Fruit fly (Drosophila melanogaster) whole organism, embryonic: Measurements from ENCODE around the gene CG43367.

Experiments used
- Asciz ChIP-seq: fragments of 200-800 bp; sonication (Bioruptor generic); optimal IDR thresholded peaks from 2 replicates; lab custom pipeline; 2017; ENCODE audit warnings: missing biosample characterization, mild to moderate bottlenecking, missing genetic modification characterization, missing genetic modification reagents
- Atf3 ChIP-seq: fragments of 200-800 bp; sonication (Bioruptor generic); optimal IDR thresholded peaks from 3 replicates; lab custom pipeline; 2016; ENCODE audit warnings: missing biosample characterization, missing genetic modification characterization
- CG11456 ChIP-seq: fragments of 200-800 bp; sonication (Bioruptor generic); IDR thresholded peaks from 3 replicates; pipeline ENCODE4 v1.3.6; 2022; ENCODE audit warnings: missing biosample characterization, missing genetic modification characterization
- CG12104 ChIP-seq: fragments of 200-800 bp; sonication (Bioruptor generic); optimal IDR thresholded peaks from 3 replicates; lab custom pipeline; 2016; ENCODE audit warnings: missing biosample characterization, missing genetic modification characterization
- CG12155 ChIP-seq: fragments of 200-800 bp; sonication (Bioruptor generic); optimal IDR thresholded peaks from 3 replicates; lab custom pipeline; 2016; ENCODE audit warnings: missing biosample characterization, missing genetic modification characterization
- CG13296 ChIP-seq: fragments of 200-800 bp; sonication (Bioruptor generic); optimal IDR thresholded peaks from 3 replicates; lab custom pipeline; 2018; ENCODE audit warnings: missing biosample characterization, mild to moderate bottlenecking, missing genetic modification characterization
- CG13894 ChIP-seq: fragments of 200-800 bp; sonication (Bioruptor generic); optimal IDR thresholded peaks from 3 replicates; lab custom pipeline; 2018; ENCODE audit warnings: missing biosample characterization, mild to moderate bottlenecking, missing genetic modification characterization, moderate library complexity
- CG15269 ChIP-seq: fragments of 200-800 bp; sonication (Bioruptor generic); optimal IDR thresholded peaks from 2 replicates; lab custom pipeline; 2018; ENCODE audit warnings: missing biosample characterization, mild to moderate bottlenecking, missing genetic modification characterization, moderate library complexity
- CG1832 ChIP-seq: fragments of 200-800 bp; sonication (Bioruptor generic); optimal IDR thresholded peaks from 2 replicates; lab custom pipeline; 2017; ENCODE audit warnings: missing biosample characterization, mild to moderate bottlenecking, missing genetic modification characterization, inconsistent platforms
- CG2712 ChIP-seq: fragments of 200-800 bp; optimal IDR thresholded peaks from 3 replicates; lab custom pipeline; 2019; ENCODE audit warnings: missing biosample characterization, mild to moderate bottlenecking, missing genetic modification characterization, moderate library complexity
- CG4360 ChIP-seq: fragments of 200-800 bp; sonication (Bioruptor generic); IDR thresholded peaks from 2 replicates; pipeline ENCODE4 v1.3.6; 2022; ENCODE audit warnings: missing biosample characterization, missing genetic modification characterization
- CG4820 ChIP-seq: fragments of 200-800 bp; sonication (Bioruptor generic); optimal IDR thresholded peaks from 3 replicates; lab custom pipeline; 2016; ENCODE audit warnings: missing biosample characterization, missing genetic modification characterization
- CG7271 ChIP-seq: fragments of 200-800 bp; sonication (Bioruptor generic); optimal IDR thresholded peaks from 2 replicates; lab custom pipeline; 2018; ENCODE audit warnings: missing biosample characterization, mild to moderate bottlenecking, missing genetic modification characterization, moderate library complexity
- CG7372 ChIP-seq: fragments of 200-800 bp; sonication (Bioruptor generic); IDR thresholded peaks from 2 replicates; pipeline ENCODE4 v1.3.6; 2022; ENCODE audit warnings: missing biosample characterization, missing genetic modification characterization
- CG8359 ChIP-seq: fragments of 200-800 bp; sonication (Bioruptor generic); optimal IDR thresholded peaks from 2 replicates; lab custom pipeline; 2017; ENCODE audit warnings: missing biosample characterization, mild to moderate bottlenecking, missing genetic modification characterization, borderline replicate concordance
- CG8944 ChIP-seq: fragments of 200-800 bp; sonication (Bioruptor generic); optimal IDR thresholded peaks from 3 replicates; lab custom pipeline; 2016; ENCODE audit warnings: missing biosample characterization, missing genetic modification characterization
- Camta ChIP-seq: fragments of 200-800 bp; sonication (Bioruptor generic); optimal IDR thresholded peaks from 2 replicates; lab custom pipeline; 2016; ENCODE audit warnings: missing biosample characterization, missing genetic modification characterization
- Dfd ChIP-seq, 2 experiments: fragments of >200 bp; optimal IDR thresholded peaks; 2 replicates each; lab custom pipeline; 2017; ENCODE audit warnings: missing biosample characterization in 2 of 2, missing genetic modification characterization in 2 of 2
- E2f1 ChIP-seq: fragments of 200-800 bp; sonication (Bioruptor generic); IDR thresholded peaks from 2 replicates; pipeline ENCODE4 v1.3.6; 2022; ENCODE audit warnings: missing biosample characterization, missing genetic modification characterization
- Fer1 ChIP-seq: fragments of 200-800 bp; sonication (Bioruptor generic); optimal IDR thresholded peaks from 2 replicates; lab custom pipeline; 2017; ENCODE audit warnings: missing biosample characterization, mild to moderate bottlenecking, missing genetic modification characterization
- Fer2 ChIP-seq: fragments of 200-800 bp; sonication (Bioruptor generic); optimal IDR thresholded peaks from 2 replicates; lab custom pipeline; 2018; ENCODE audit warnings: missing biosample characterization, mild to moderate bottlenecking, missing genetic modification characterization, moderate library complexity
- HmgZ ChIP-seq: fragments of 200-800 bp; sonication (Bioruptor generic); optimal IDR thresholded peaks from 2 replicates; lab custom pipeline; 2018; ENCODE audit warnings: missing biosample characterization, mild to moderate bottlenecking, missing genetic modification characterization
- Med ChIP-seq: fragments of 200-800 bp; sonication (Bioruptor generic); peaks from one replicate; lab custom pipeline; 2016; ENCODE audit warnings: missing biosample characterization, missing genetic modification characterization, mild to moderate bottlenecking, inconsistent platforms, moderate library complexity
- Mrtf ChIP-seq: fragments of 200-800 bp; sonication (Bioruptor generic); IDR thresholded peaks from 3 replicates; pipeline ENCODE4 v1.3.6; 2022; ENCODE audit warnings: missing biosample characterization, missing genetic modification characterization
- NK7.1 ChIP-seq: fragments of 200-800 bp; sonication (Bioruptor generic); optimal IDR thresholded peaks from 3 replicates; lab custom pipeline; 2016; ENCODE audit warnings: missing biosample characterization, missing genetic modification characterization
- Nf-YA ChIP-seq: fragments of 200-800 bp; sonication (Bioruptor generic); IDR thresholded peaks from 2 replicates; pipeline ENCODE4 v1.3.6; 2022; ENCODE audit warnings: missing biosample characterization, missing genetic modification characterization
- Nf-YC ChIP-seq: fragments of 200-800 bp; optimal IDR thresholded peaks from 3 replicates; lab custom pipeline; 2019; ENCODE audit warnings: missing biosample characterization, mild to moderate bottlenecking, missing genetic modification characterization, moderate library complexity
- Oaz ChIP-seq: fragments of 200-800 bp; sonication (Bioruptor generic); IDR thresholded peaks from 2 replicates; pipeline ENCODE4 v1.3.6; 2022; ENCODE audit warnings: missing biosample characterization, missing genetic modification characterization
- Optix ChIP-seq: fragments of 200-800 bp; sonication (Bioruptor generic); IDR thresholded peaks from 3 replicates; pipeline ENCODE4 v1.3.6; 2022; ENCODE audit warnings: missing biosample characterization, missing genetic modification characterization
- al ChIP-seq: fragments of 200-800 bp; sonication (Bioruptor generic); IDR thresholded peaks from 2 replicates; pipeline ENCODE4 v1.3.6; 2022; ENCODE audit warnings: missing biosample characterization, missing genetic modification characterization
- ash1 ChIP-seq: fragments of 200-800 bp; sonication (Bioruptor generic); optimal IDR thresholded peaks from 2 replicates; lab custom pipeline; 2018; ENCODE audit warnings: missing biosample characterization, mild to moderate bottlenecking, missing genetic modification characterization
- bcd ChIP-seq: fragments of 200-800 bp; sonication (Bioruptor generic); optimal IDR thresholded peaks from 2 replicates; lab custom pipeline; 2017; ENCODE audit warnings: missing biosample characterization, mild to moderate bottlenecking, missing genetic modification characterization
- bowl ChIP-seq: fragments of 200-800 bp; sonication (Bioruptor generic); IDR thresholded peaks from 2 replicates; pipeline ENCODE4 v1.3.6; 2022; ENCODE audit warnings: missing biosample characterization, missing genetic modification characterization
- cad ChIP-seq: fragments of >200 bp; optimal IDR thresholded peaks from 2 replicates; lab custom pipeline; 2017; ENCODE audit warnings: missing biosample characterization, missing genetic modification characterization
- cas ChIP-seq: fragments of 200-800 bp; sonication (Bioruptor generic); IDR thresholded peaks from 2 replicates; pipeline ENCODE4 v1.3.6; 2022; ENCODE audit warnings: missing biosample characterization, missing genetic modification characterization
- chif ChIP-seq, 2 experiments: fragments of 200-800 bp; sonication (Bioruptor generic); optimal IDR thresholded peaks; 3 replicates each; lab custom pipeline; 2016; ENCODE audit warnings: missing biosample characterization in 2 of 2, missing genetic modification characterization in 2 of 2
- da ChIP-seq: fragments of 200-800 bp; sonication (Bioruptor generic); optimal IDR thresholded peaks from 2 replicates; lab custom pipeline; 2016; ENCODE audit warnings: missing biosample characterization, missing genetic modification characterization
- dati ChIP-seq: fragments of 200-800 bp; sonication (Bioruptor generic); IDR thresholded peaks from 2 replicates; pipeline ENCODE4 v1.3.6; 2022; ENCODE audit warnings: missing biosample characterization, missing genetic modification characterization
- emc ChIP-seq: fragments of 200-800 bp; sonication (Bioruptor generic); optimal IDR thresholded peaks from 2 replicates; lab custom pipeline; 2016; ENCODE audit warnings: missing biosample characterization, missing genetic modification characterization
- fd64A ChIP-seq: fragments of 200-800 bp; sonication (Bioruptor generic); optimal IDR thresholded peaks from 3 replicates; lab custom pipeline; 2018; ENCODE audit warnings: missing biosample characterization, mild to moderate bottlenecking, missing genetic modification characterization
- gro ChIP-seq: fragments of 200-800 bp; sonication (Bioruptor generic); optimal IDR thresholded peaks from 2 replicates; lab custom pipeline; 2016; ENCODE audit warnings: missing biosample characterization, missing genetic modification characterization
- gt ChIP-seq: fragments of 200-800 bp; sonication (Bioruptor generic); IDR thresholded peaks from 2 replicates; pipeline ENCODE4 v1.3.6; 2022; ENCODE audit warnings: missing biosample characterization, missing genetic modification characterization
- ind ChIP-seq: fragments of 200-800 bp; sonication (Bioruptor generic); optimal IDR thresholded peaks from 3 replicates; lab custom pipeline; 2016; ENCODE audit warnings: missing biosample characterization, missing genetic modification characterization
- lbe ChIP-seq: fragments of 200-800 bp; sonication (Bioruptor generic); optimal IDR thresholded peaks from 2 replicates; lab custom pipeline; 2016; ENCODE audit warnings: missing biosample characterization, mild to moderate bottlenecking, missing genetic modification characterization
- mirr ChIP-seq: fragments of 200-800 bp; sonication (Bioruptor generic); optimal IDR thresholded peaks from 3 replicates; lab custom pipeline; 2018; ENCODE audit warnings: missing biosample characterization, mild to moderate bottlenecking, missing genetic modification characterization
- otp ChIP-seq: fragments of 200-800 bp; sonication (Bioruptor generic); IDR thresholded peaks from 3 replicates; pipeline ENCODE4, ENCODE4 v1.3.6; 2022; ENCODE audit warnings: missing biosample characterization, missing genetic modification characterization
- prd ChIP-seq, 3 experiments: fragments of >200 bp in 2 of 3; fragments of 200-800 bp in 1 of 3; sonication (Bioruptor generic) in 1 of 3; optimal IDR thresholded peaks in 2 of 3; IDR thresholded peaks in 1 of 3; 2 replicates in 2 of 3; 3 replicates in 1 of 3; pipeline versions ENCODE4 v1.3.6 to Lab custom; 2017 to 2022; ENCODE audit warnings: missing biosample characterization in 1 of 3, missing genetic modification characterization in 1 of 3
- row ChIP-seq: fragments of 200-800 bp; sonication (Bioruptor generic); IDR thresholded peaks from 3 replicates; pipeline ENCODE4 v1.3.6; 2022; ENCODE audit warnings: missing biosample characterization, missing genetic modification characterization
- seq ChIP-seq: fragments of 200-800 bp; sonication (Bioruptor generic); IDR thresholded peaks from 2 replicates; pipeline ENCODE4 v1.3.6; 2022; ENCODE audit warnings: missing biosample characterization, missing genetic modification characterization
- unc-4 ChIP-seq: fragments of 200-800 bp; sonication (Bioruptor generic); IDR thresholded peaks from 2 replicates; pipeline ENCODE4 v1.3.6; 2022; ENCODE audit warnings: missing biosample characterization, missing genetic modification characterization; ENCODE audit not compliant: partially characterized antibody
- unpg ChIP-seq: fragments of 200-800 bp; sonication (Bioruptor generic); optimal IDR thresholded peaks from 3 replicates; lab custom pipeline; 2018; ENCODE audit warnings: missing biosample characterization, mild to moderate bottlenecking, missing genetic modification characterization, moderate library complexity
- zfh2 ChIP-seq: fragments of 200-800 bp; sonication (Bioruptor generic); optimal IDR thresholded peaks from 2 replicates; lab custom pipeline; 2016; ENCODE audit warnings: missing biosample characterization, missing genetic modification characterization

Gene CG43367

dm6 chr3L:4242428-4242827, 48.6 kb downstream of the CG43367 start, which contains the start of gene pav (continued):
- TF ChIP-seq ash1 (no peak), da (GFP tag; lab: Kevin White, UChicago) (no peak), unc-4 (GFP tag; lab: Robert Waterston, UW) (no peak), chif (GFP tag; optimal IDR thresholded peaks at IDR 0.05; lab: Kevin White, UChicago) (no peak), Med (no peak), Dfd (GFP tag; optimal IDR thresholded peaks at IDR 0.05; lab: Kevin White, UChicago) (no peak), Optix (GFP tag; lab: Robert Waterston, UW) (no peak), prd (optimal IDR thresholded peaks at IDR 0.05; lab: Kevin White, UChicago) (no peak), prd (GFP tag; IDR thresholded peaks at IDR 0.05; lab: Robert Waterston, UW) (peak; percentile 67), CG4360 (GFP tag; lab: Robert Waterston, UW) (no peak), al (GFP tag; lab: Robert Waterston, UW) (0 out of 2 replicates have a peak, but pooled peaks have one; percentile 26), mirr (GFP tag; lab: Kevin White, UChicago) (no peak), bowl (GFP tag; lab: Robert Waterston, UW) (no peak), unpg (GFP tag; lab: Kevin White, UChicago) (no peak), seq (GFP tag; lab: Robert Waterston, UW) (no peak), CG2712 (tag; lab: Kevin White, UChicago) (peak; percentile 71), Oaz (no peak), fd64A (GFP tag; lab: Kevin White, UChicago) (no peak), CG15269 (tag; lab: Kevin White, UChicago) (no peak), Fer1 (GFP tag; lab: Kevin White, UChicago) (no peak), cas (GFP tag; lab: Robert Waterston, UW) (peak; percentile 29; the same call in 1 of the 2 replicates), bcd (GFP tag; lab: Kevin White, UChicago) (no peak), CG7372 (GFP tag; lab: Robert Waterston, UW) (peak; percentile 58), CG13296 (no peak), cad (no peak), Asciz (no peak), gt (GFP tag; lab: Robert Waterston, UW) (no peak), E2f1 (GFP tag; lab: Robert Waterston, UW) (peak; percentile 37; the same call in 1 of the 2 replicates), CG11456 (GFP tag; lab: Robert Waterston, UW) (0 out of 3 replicates have a peak, but pooled peaks have one; percentile 31), CG7271 (tag; lab: Kevin White, UChicago) (no peak), Camta (GFP tag; lab: Kevin White, UChicago) (no peak), CG12104 (GFP tag; lab: Kevin White, UChicago) (peak; percentile 18), CG8359 (no peak), CG4820 (GFP tag; lab: Kevin White, UChicago) (no peak), otp (no peak; the same call in 2 of the 3 replicates), Nf-YA (no peak), zfh2 (no peak), HmgZ (tag; lab: Kevin White, UChicago) (peak; percentile 72), Fer2 (tag; lab: Kevin White, UChicago) (no peak), CG12155 (peak; percentile 19), CG1832 (GFP tag; lab: Kevin White, UChicago) (no peak), Atf3 (GFP tag; lab: Kevin White, UChicago) (no peak), lbe (GFP tag; lab: Kevin White, UChicago) (no peak), Mrtf (no peak), emc (GFP tag; lab: Kevin White, UChicago) (no peak), dati (GFP tag; lab: Robert Waterston, UW) (no peak), Nf-YC (no peak), CG13894 (tag; lab: Kevin White, UChicago) (no peak), CG8944 (GFP tag; lab: Kevin White, UChicago) (no peak), row (GFP tag; lab: Robert Waterston, UW) (peak; percentile 82), NK7.1 (no peak), ind (peak; percentile 31), gro (GFP tag; lab: Kevin White, UChicago) (no peak)
